Fruit fly (Drosophila melanogaster) whole organism, embryonic: ENCODE results near the gene CG1824.
A peak's percentile ranks its signal among the peaks of the same experiment; 100 is the strongest.

Experiments
- CG10321 ChIP-seq: fragments of 200-800 bp; sonication (Bioruptor generic); IDR thresholded peaks from 2 replicates; pipeline ENCODE4 v1.3.6; 2022; ENCODE audit warnings: missing biosample characterization, missing genetic modification characterization
- CG10543 ChIP-seq: fragments of 200-800 bp; sonication (Bioruptor generic); optimal IDR thresholded peaks from 3 replicates; lab custom pipeline; 2017; ENCODE audit warnings: missing biosample characterization, mild to moderate bottlenecking, missing genetic modification characterization, moderate library complexity
- CG11504 ChIP-seq: fragments of 200-800 bp; sonication (Bioruptor generic); optimal IDR thresholded peaks from 3 replicates; lab custom pipeline; 2019; ENCODE audit warnings: missing biosample characterization, mild to moderate bottlenecking, missing genetic modification characterization, moderate library complexity
- CG12104 ChIP-seq: fragments of 200-800 bp; sonication (Bioruptor generic); optimal IDR thresholded peaks from 3 replicates; lab custom pipeline; 2016; ENCODE audit warnings: missing biosample characterization, missing genetic modification characterization
- CG12769 ChIP-seq: fragments of 200-800 bp; sonication (Bioruptor generic); optimal IDR thresholded peaks from 2 replicates; lab custom pipeline; 2019; ENCODE audit warnings: missing biosample characterization, mild to moderate bottlenecking, missing genetic modification characterization, moderate library complexity
- CG14710 ChIP-seq: fragments of 200-800 bp; sonication (Bioruptor generic); optimal IDR thresholded peaks from 3 replicates; lab custom pipeline; 2019; ENCODE audit warnings: missing biosample characterization, mild to moderate bottlenecking, missing genetic modification characterization, moderate library complexity
- CG17802 ChIP-seq: fragments of 200-800 bp; sonication (Bioruptor generic); optimal IDR thresholded peaks from 2 replicates; lab custom pipeline; 2018; ENCODE audit warnings: missing biosample characterization, mild to moderate bottlenecking, missing genetic modification characterization, moderate library complexity
- CG1832 ChIP-seq: fragments of 200-800 bp; sonication (Bioruptor generic); optimal IDR thresholded peaks from 2 replicates; lab custom pipeline; 2017; ENCODE audit warnings: missing biosample characterization, mild to moderate bottlenecking, missing genetic modification characterization, inconsistent platforms
- CG2202 ChIP-seq: fragments of 200-800 bp; sonication (Bioruptor generic); optimal IDR thresholded peaks from 2 replicates; lab custom pipeline; 2018; ENCODE audit warnings: missing biosample characterization, mild to moderate bottlenecking, missing genetic modification characterization
- CG31365 ChIP-seq: fragments of 200-800 bp; sonication (Bioruptor generic); optimal IDR thresholded peaks from 2 replicates; lab custom pipeline; 2018; ENCODE audit warnings: missing biosample characterization, mild to moderate bottlenecking, missing genetic modification characterization
- CG31388 ChIP-seq: fragments of 200-800 bp; sonication (Bioruptor generic); optimal IDR thresholded peaks from 2 replicates; lab custom pipeline; 2016; ENCODE audit warnings: missing biosample characterization, missing genetic modification characterization
- CG31441 ChIP-seq: fragments of 200-800 bp; sonication (Bioruptor generic); IDR thresholded peaks from 2 replicates; pipeline ENCODE4 v1.3.6; 2022; ENCODE audit warnings: missing biosample characterization, missing genetic modification characterization
- CG3281 ChIP-seq: fragments of 200-800 bp; sonication (Bioruptor generic); optimal IDR thresholded peaks from 3 replicates; lab custom pipeline; 2017; ENCODE audit warnings: missing biosample characterization, mild to moderate bottlenecking, missing genetic modification characterization
- CG6254 ChIP-seq: fragments of 200-800 bp; sonication (Bioruptor generic); optimal IDR thresholded peaks from 3 replicates; lab custom pipeline; 2017; ENCODE audit warnings: mild to moderate bottlenecking, missing biosample characterization, missing genetic modification reagents, missing genetic modification characterization
- CG6791 ChIP-seq: fragments of 200-800 bp; sonication (Bioruptor generic); IDR thresholded peaks from 3 replicates; pipeline ENCODE4 v1.3.6; 2022; ENCODE audit warnings: missing biosample characterization, missing genetic modification characterization; ENCODE audit not compliant: partially characterized antibody
- Dad ChIP-seq: fragments of 200-800 bp; sonication (Bioruptor generic); optimal IDR thresholded peaks from 3 replicates; lab custom pipeline; 2016; ENCODE audit warnings: missing biosample characterization, missing genetic modification characterization
- Dbx ChIP-seq: fragments of 200-800 bp; sonication (Bioruptor generic); IDR thresholded peaks from 3 replicates; pipeline ENCODE4 v1.3.6; 2022; ENCODE audit warnings: missing biosample characterization, missing genetic modification characterization
- Ets65A ChIP-seq: fragments of 200-800 bp; sonication (Bioruptor generic); peaks from one replicate; lab custom pipeline; 2016; ENCODE audit warnings: missing biosample characterization, missing genetic modification characterization
- Ets97D ChIP-seq: fragments of 200-800 bp; sonication (Bioruptor generic); optimal IDR thresholded peaks from 3 replicates; lab custom pipeline; 2016; ENCODE audit warnings: missing biosample characterization, missing genetic modification characterization
- Fer1 ChIP-seq: fragments of 200-800 bp; sonication (Bioruptor generic); optimal IDR thresholded peaks from 2 replicates; lab custom pipeline; 2017; ENCODE audit warnings: missing biosample characterization, mild to moderate bottlenecking, missing genetic modification characterization
- Jarid2 ChIP-seq: fragments of 200-800 bp; sonication (Bioruptor generic); optimal IDR thresholded peaks from 3 replicates; lab custom pipeline; 2017; ENCODE audit warnings: mild to moderate bottlenecking, missing biosample characterization, missing genetic modification reagents, missing genetic modification characterization
- Lpt ChIP-seq: fragments of >200 bp; optimal IDR thresholded peaks from 2 replicates; lab custom pipeline; 2018; ENCODE audit warnings: missing biosample characterization, missing genetic modification characterization
- Med ChIP-seq: fragments of 200-800 bp; sonication (Bioruptor generic); peaks from one replicate; lab custom pipeline; 2016; ENCODE audit warnings: missing biosample characterization, missing genetic modification characterization, mild to moderate bottlenecking, inconsistent platforms, moderate library complexity
- Nf-YA ChIP-seq: fragments of 200-800 bp; sonication (Bioruptor generic); IDR thresholded peaks from 2 replicates; pipeline ENCODE4 v1.3.6; 2022; ENCODE audit warnings: missing biosample characterization, missing genetic modification characterization
- Nf-YB ChIP-seq: fragments of 200-800 bp; sonication (Bioruptor generic); optimal IDR thresholded peaks from 3 replicates; lab custom pipeline; 2019; ENCODE audit warnings: missing biosample characterization, mild to moderate bottlenecking, missing genetic modification characterization, moderate library complexity
- Nf-YC ChIP-seq: fragments of 200-800 bp; optimal IDR thresholded peaks from 3 replicates; lab custom pipeline; 2019; ENCODE audit warnings: missing biosample characterization, mild to moderate bottlenecking, missing genetic modification characterization, moderate library complexity
- PHDP ChIP-seq: fragments of 200-800 bp; sonication (Bioruptor generic); optimal IDR thresholded peaks from 3 replicates; lab custom pipeline; 2018; ENCODE audit warnings: missing biosample characterization, mild to moderate bottlenecking, missing genetic modification characterization, moderate library complexity
- Ravus ChIP-seq: fragments of 200-800 bp; sonication (Bioruptor generic); IDR thresholded peaks from 2 replicates; pipeline ENCODE4 v1.3.6; 2022; ENCODE audit warnings: missing biosample characterization, missing genetic modification characterization
- Sry-β ChIP-seq: fragments of 200-800 bp; sonication (Bioruptor generic); optimal IDR thresholded peaks from 2 replicates; lab custom pipeline; 2018; ENCODE audit warnings: missing biosample characterization, mild to moderate bottlenecking, missing genetic modification characterization, moderate library complexity
- Sry-δ ChIP-seq: fragments of 200-800 bp; sonication (Bioruptor generic); optimal IDR thresholded peaks from 2 replicates; lab custom pipeline; 2016; ENCODE audit warnings: missing biosample characterization, missing genetic modification characterization
- bbx ChIP-seq: fragments of 200-800 bp; sonication (Bioruptor generic); IDR thresholded peaks from 2 replicates; pipeline ENCODE4 v1.3.6; 2022; ENCODE audit warnings: missing biosample characterization, missing genetic modification characterization; ENCODE audit not compliant: partially characterized antibody
- bsh ChIP-seq, 2 experiments: fragments of 200-800 bp; sonication (Bioruptor generic); optimal IDR thresholded peaks; 2 replicates each; lab custom pipeline; 2017 to 2018; ENCODE audit warnings: mild to moderate bottlenecking in 2 of 2, missing biosample characterization in 2 of 2, missing genetic modification characterization in 2 of 2, moderate library complexity in 1 of 2
- ewg ChIP-seq: fragments of 200-800 bp; sonication (Bioruptor generic); optimal IDR thresholded peaks from 3 replicates; lab custom pipeline; 2017; ENCODE audit warnings: mild to moderate bottlenecking, missing biosample characterization, missing genetic modification reagents, missing genetic modification characterization
- fd64A ChIP-seq: fragments of 200-800 bp; sonication (Bioruptor generic); optimal IDR thresholded peaks from 3 replicates; lab custom pipeline; 2018; ENCODE audit warnings: missing biosample characterization, mild to moderate bottlenecking, missing genetic modification characterization
- grau ChIP-seq: fragments of 200-800 bp; optimal IDR thresholded peaks from 3 replicates; lab custom pipeline; 2019; ENCODE audit warnings: missing biosample characterization, mild to moderate bottlenecking, missing genetic modification characterization, moderate library complexity
- hkb ChIP-seq, 2 experiments: fragments of 200-800 bp in 1 of 2; fragments of >200 bp in 1 of 2; sonication (Bioruptor generic) in 1 of 2; IDR thresholded peaks in 1 of 2; optimal IDR thresholded peaks in 1 of 2; 2 replicates each; pipeline versions ENCODE4 v1.3.6 to Lab custom; 2017 to 2022; ENCODE audit warnings: missing biosample characterization in 1 of 2, missing genetic modification characterization in 1 of 2
- otp ChIP-seq: fragments of 200-800 bp; sonication (Bioruptor generic); IDR thresholded peaks from 3 replicates; pipeline ENCODE4, ENCODE4 v1.3.6; 2022; ENCODE audit warnings: missing biosample characterization, missing genetic modification characterization
- pros ChIP-seq: fragments of 200-800 bp; sonication (Bioruptor generic); optimal IDR thresholded peaks from 3 replicates; lab custom pipeline; 2019; ENCODE audit warnings: missing biosample characterization, mild to moderate bottlenecking, missing genetic modification characterization, moderate library complexity
- row ChIP-seq: fragments of 200-800 bp; sonication (Bioruptor generic); IDR thresholded peaks from 3 replicates; pipeline ENCODE4 v1.3.6; 2022; ENCODE audit warnings: missing biosample characterization, missing genetic modification characterization
- sens ChIP-seq: fragments of 200-800 bp; sonication (Bioruptor generic); peaks from one replicate; lab custom pipeline; 2016; ENCODE audit warnings: missing biosample characterization, missing genetic modification characterization
- sens-2 ChIP-seq: fragments of 200-800 bp; sonication (Bioruptor generic); IDR thresholded peaks from 2 replicates; pipeline ENCODE4 v1.3.6; 2022; ENCODE audit warnings: missing biosample characterization, missing genetic modification characterization
- seq ChIP-seq: fragments of 200-800 bp; sonication (Bioruptor generic); IDR thresholded peaks from 2 replicates; pipeline ENCODE4 v1.3.6; 2022; ENCODE audit warnings: missing biosample characterization, missing genetic modification characterization
- sim ChIP-seq: fragments of 200-800 bp; sonication (Bioruptor generic); IDR thresholded peaks from 2 replicates; pipeline ENCODE4 v1.3.6; 2022; ENCODE audit warnings: missing biosample characterization, missing genetic modification characterization
- tna ChIP-seq: fragments of 200-800 bp; sonication (Bioruptor generic); IDR thresholded peaks from 2 replicates; pipeline ENCODE4 v1.3.6; 2022; ENCODE audit warnings: missing biosample characterization, missing genetic modification characterization; ENCODE audit not compliant: partially characterized antibody
- trem ChIP-seq: fragments of 200-800 bp; optimal IDR thresholded peaks from 3 replicates; lab custom pipeline; 2019; ENCODE audit warnings: missing biosample characterization, mild to moderate bottlenecking, missing genetic modification characterization, moderate library complexity

The CG1824 gene

dm6 chrX:12625594-12626274 is 30.3 kb upstream of the CG1824 start (continued):
- TF ChIP-seq CG11504 = peak; percentile 20
- TF ChIP-seq sens-2 (GFP tag; lab: Robert Waterston, UW) = no peak
- TF ChIP-seq CG12104 = no peak
- peak; percentile 55 for TF ChIP-seq row (GFP tag; lab: Robert Waterston, UW)
- peak; percentile 67 for TF ChIP-seq CG31365
- TF ChIP-seq CG31441 (GFP tag; lab: Robert Waterston, UW) = peak; percentile 13; the same call in 1 of the 2 replicates
- peak; percentile 16 for TF ChIP-seq CG14710
- TF ChIP-seq hkb (optimal IDR thresholded peaks at IDR 0.05; lab: Kevin White, UChicago) = no peak
- TF ChIP-seq hkb (GFP tag; IDR thresholded peaks at IDR 0.05; lab: Robert Waterston, UW) = no peak
- no peak for TF ChIP-seq CG6254 (GFP tag; lab: Kevin White, UChicago)
- no peak for TF ChIP-seq Lpt
- TF ChIP-seq Ravus (GFP tag; lab: Robert Waterston, UW) = no peak
- TF ChIP-seq CG3281 = no peak
- TF ChIP-seq bsh (GFP tag; optimal IDR thresholded peaks at IDR 0.05; lab: Kevin White, UChicago) = peak in 1 of 2 experiments; percentile 8
- TF ChIP-seq Fer1 (GFP tag; lab: Kevin White, UChicago) = no peak
- TF ChIP-seq PHDP (tag; lab: Kevin White, UChicago) = no peak
- no peak for TF ChIP-seq trem (tag; lab: Kevin White, UChicago)
- TF ChIP-seq grau (tag; lab: Kevin White, UChicago) = peak; percentile 80
- no peak for TF ChIP-seq CG2202 (tag; lab: Kevin White, UChicago)
- no peak for TF ChIP-seq Sry-β (GFP tag; lab: Kevin White, UChicago)
- TF ChIP-seq CG12769 (tag; lab: Kevin White, UChicago) = no peak
- TF ChIP-seq bbx = no peak
- peak; percentile 41 for TF ChIP-seq pros (GFP tag; lab: Kevin White, UChicago)
- no peak for TF ChIP-seq CG10543
- TF ChIP-seq Dad (GFP tag; lab: Kevin White, UChicago) = no peak

- TF ChIP-seq sim (no peak), CG17802 (tag; lab: Kevin White, UChicago) (peak; percentile 7)
These were observed 28.6 kb upstream of the CG1824 start, which contains the start of gene CG15728 for dm6 chrX:12623992-12624391. TSS of gene CG15728 (plus strand) at chrX:12624292.

DNA sequence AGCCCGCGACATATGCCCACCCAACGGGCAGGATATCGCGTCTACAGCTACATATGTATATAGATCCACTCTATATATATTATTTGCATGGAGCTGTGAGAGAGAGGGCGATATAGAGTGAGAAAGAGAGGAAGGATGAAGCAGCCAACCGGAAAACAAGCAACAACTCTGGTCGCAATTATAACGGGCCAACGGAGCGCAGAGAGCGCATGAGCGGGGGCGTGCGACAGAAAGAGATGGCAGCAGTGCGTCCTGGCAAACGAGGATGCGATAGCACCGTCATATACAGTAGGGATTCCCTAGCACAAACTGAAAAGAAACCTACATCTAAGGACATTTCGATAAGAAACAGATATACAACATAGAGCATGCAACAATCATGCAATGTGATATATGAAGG is 26.2 kb upstream of the CG1824 start:
- TF ChIP-seq ewg (peak; percentile 69), CG10321 (peak; percentile 77), CG1832 (GFP tag; lab: Kevin White, UChicago) (peak; percentile 40), Sry-δ (GFP tag; lab: Kevin White, UChicago) (no peak), Nf-YC (tag; lab: Kevin White, UChicago) (peak; percentile 91), fd64A (GFP tag; lab: Kevin White, UChicago) (no peak), Nf-YB (peak; percentile 86)

DNA sequence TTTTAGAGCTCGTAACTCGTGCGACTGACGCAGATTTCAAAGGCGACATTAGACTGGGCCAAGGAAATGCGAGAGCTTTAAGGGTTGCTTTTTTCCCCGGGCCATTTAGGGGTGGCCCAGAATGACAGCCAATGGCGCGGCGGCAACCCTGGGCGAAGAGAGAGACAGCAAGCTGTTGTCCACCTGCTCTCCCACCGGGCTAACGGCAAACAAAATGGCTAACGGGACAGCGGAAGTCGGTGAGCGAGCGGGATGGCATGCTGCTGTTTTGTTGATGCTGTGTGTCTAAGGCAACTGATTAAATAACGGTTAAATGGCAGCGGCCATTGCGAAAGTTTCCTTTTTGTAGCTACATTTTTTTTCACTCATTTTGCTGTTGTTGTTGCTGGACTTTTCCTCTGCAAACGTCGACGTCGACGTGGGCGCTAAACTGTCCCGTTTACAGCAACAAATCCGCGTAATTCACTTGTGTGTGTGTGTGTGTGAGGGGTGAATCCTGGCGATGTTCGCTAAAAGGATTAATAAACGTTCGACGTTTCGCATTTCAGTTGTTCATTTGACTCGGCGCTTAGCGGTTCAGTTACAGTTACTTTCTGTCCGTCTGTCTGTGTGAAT is 20.4 kb upstream of the CG1824 start, which contains the start of gene CG11085:
Gene CG11085 (plus strand): TSS at position 565 of the 615 bp plus-strand sequence.
- TF ChIP-seq Dbx (GFP tag; lab: Robert Waterston, UW) = 0 out of 3 replicates have a peak, but pooled peaks have one; percentile 11
- TF ChIP-seq ewg = peak; percentile 18
- TF ChIP-seq Ets65A (GFP tag; lab: Kevin White, UChicago) = peak; percentile 83
- peak; percentile 95 for TF ChIP-seq seq (GFP tag; lab: Robert Waterston, UW)
- peak; percentile 89 for TF ChIP-seq CG10321
- TF ChIP-seq CG1832 (GFP tag; lab: Kevin White, UChicago) = peak; percentile 85
- TF ChIP-seq Nf-YB = peak; percentile 96
- TF ChIP-seq Med (GFP tag; lab: Kevin White, UChicago) = peak; percentile 40
- peak; percentile 40; the same call in 1 of the 2 replicates for TF ChIP-seq Nf-YA
- TF ChIP-seq Jarid2 (GFP tag; lab: Kevin White, UChicago) = peak; percentile 25
- no peak for TF ChIP-seq CG6791
- TF ChIP-seq otp (GFP tag; lab: Robert Waterston, UW) = no peak
- no peak for TF ChIP-seq CG31388
- peak; percentile 10 for TF ChIP-seq sens (GFP tag; lab: Kevin White, UChicago)
- TF ChIP-seq Ets97D (GFP tag; lab: Kevin White, UChicago) = peak; percentile 50
- no peak for TF ChIP-seq tna
